Worm (Caenorhabditis elegans) whole organism, young adult: ENCODE data around the gene Y57G11C.48.
"Not testable (repeated sequence)": the region's sequence is repeated elsewhere in the genome, so short reads cannot be mapped to it uniquely, and the experiment has no call there.

Source experiments
- B0261.1 ChIP-seq: sonication (generic microtip); optimal IDR thresholded peaks from 2 replicates; lab custom pipeline; 2016; ENCODE audit warnings: mild to moderate bottlenecking, missing genetic modification characterization, moderate library complexity, missing compliant biosample characterization
- D2030.7 ChIP-seq: fragments of 200-800 bp; sonication (Bioruptor generic); IDR thresholded peaks from 2 replicates; pipeline ENCODE4 v1.3.6; 2022; ENCODE audit warnings: missing genetic modification reagents, missing genetic modification characterization, missing compliant biosample characterization
- F10E7.11 ChIP-seq: sonication (generic microtip); optimal IDR thresholded peaks from 2 replicates; lab custom pipeline; 2017; ENCODE audit warnings: mild to moderate bottlenecking, missing genetic modification characterization, moderate library complexity, missing compliant biosample characterization
- F37B4.10 ChIP-seq: fragments of 200-800 bp; sonication (Bioruptor generic); IDR thresholded peaks from 2 replicates; pipeline ENCODE4 v1.3.6; 2022; ENCODE audit warnings: missing genetic modification characterization, missing compliant biosample characterization
- F39B2.1 ChIP-seq: fragments of 200-800 bp; sonication (Bioruptor generic); IDR thresholded peaks from 2 replicates; pipeline ENCODE4 v1.3.6; 2022; ENCODE audit warnings: missing genetic modification reagents, missing genetic modification characterization, missing compliant biosample characterization
- F55B11.4 ChIP-seq: sonication (generic microtip); optimal IDR thresholded peaks from 2 replicates; lab custom pipeline; 2016; ENCODE audit warnings: missing compliant biosample characterization, missing genetic modification characterization, borderline replicate concordance; ENCODE audit not compliant: insufficient read depth
- K11D2.4 ChIP-seq: fragments of 200-800 bp; sonication (Bioruptor generic); IDR thresholded peaks from 2 replicates; pipeline ENCODE4 v1.3.6; 2022; ENCODE audit warnings: missing genetic modification reagents, missing genetic modification characterization, missing compliant biosample characterization
- Y56A3A.18 ChIP-seq: fragments of 200-800 bp; sonication (Bioruptor generic); IDR thresholded peaks from 2 replicates; pipeline ENCODE4 v1.3.6; 2022; ENCODE audit warnings: missing genetic modification reagents, missing genetic modification characterization, missing compliant biosample characterization
- Y79H2A.3 ChIP-seq: fragments of 200-800 bp; sonication (Bioruptor generic); conservative IDR thresholded peaks from 2 replicates; pipeline ENCODE4 v1.3.6; 2022; ENCODE audit warnings: missing genetic modification reagents, missing genetic modification characterization, missing compliant biosample characterization
- Y95B8A.8 ChIP-seq: fragments of 200-800 bp; sonication (Bioruptor generic); IDR thresholded peaks from 2 replicates; pipeline ENCODE4 v1.3.6; 2022; ENCODE audit warnings: missing genetic modification reagents, missing genetic modification characterization, missing compliant biosample characterization
- ama-1 ChIP-seq, 3 experiments: fragments of 150-350 bp in 1 of 3; sonication (generic microtip) in 2 of 3; optimal IDR thresholded peaks; 2 replicates each; lab custom pipeline; 2014 to 2018; ENCODE audit warnings: missing biosample characterization in 2 of 3, missing genetic modification characterization in 2 of 3, missing genetic modification reagents in 2 of 3
- attf-6 ChIP-seq: fragments of 200-800 bp; sonication (Bioruptor generic); IDR thresholded peaks from 2 replicates; pipeline ENCODE4 v1.3.6; 2022; ENCODE audit warnings: missing genetic modification reagents, missing genetic modification characterization, missing compliant biosample characterization
- ceh-27 ChIP-seq: fragments of 200-800 bp; sonication (Bioruptor generic); optimal IDR thresholded peaks from 2 replicates; lab custom pipeline; 2018; ENCODE audit warnings: mild to moderate bottlenecking, missing genetic modification characterization, moderate library complexity, missing compliant biosample characterization
- ceh-91 ChIP-seq: fragments of 200-800 bp; sonication (Bioruptor generic); IDR thresholded peaks from 2 replicates; pipeline ENCODE4 v1.3.6; 2022; ENCODE audit warnings: missing genetic modification reagents, missing genetic modification characterization, missing compliant biosample characterization
- chd-7 ChIP-seq: sonication (generic microtip); optimal IDR thresholded peaks from 2 replicates; lab custom pipeline; 2016; ENCODE audit warnings: mild to moderate bottlenecking, missing genetic modification characterization, moderate library complexity, missing compliant biosample characterization
- dpl-1 ChIP-seq: fragments of 150-350 bp; optimal IDR thresholded peaks from 2 replicates; lab custom pipeline; 2014; ENCODE audit warnings: missing biosample characterization, missing genetic modification reagents, missing genetic modification characterization
- egl-44 ChIP-seq: fragments of 200-800 bp; sonication (Bioruptor generic); IDR thresholded peaks from 2 replicates; pipeline ENCODE4 v1.3.6; 2022; ENCODE audit warnings: missing genetic modification reagents, missing genetic modification characterization, missing compliant biosample characterization
- egrh-3 ChIP-seq: fragments of 200-800 bp; sonication (Bioruptor generic); IDR thresholded peaks from 2 replicates; pipeline ENCODE4 v1.3.6; 2022; ENCODE audit warnings: missing genetic modification reagents, missing genetic modification characterization, missing compliant biosample characterization
- gei-17 ChIP-seq: fragments of 200-800 bp; sonication (Bioruptor generic); optimal IDR thresholded peaks from 2 replicates; lab custom pipeline; 2018; ENCODE audit warnings: mild to moderate bottlenecking, missing genetic modification characterization, missing compliant biosample characterization
- hlh-26 ChIP-seq: fragments of 200-800 bp; sonication (Bioruptor generic); conservative IDR thresholded peaks from 2 replicates; pipeline ENCODE4 v1.3.6; 2022; ENCODE audit warnings: missing genetic modification reagents, missing genetic modification characterization, missing compliant biosample characterization
- hmg-1.2 ChIP-seq: fragments of 200-800 bp; sonication (Bioruptor generic); IDR thresholded peaks from 2 replicates; pipeline ENCODE4 v1.3.6; 2022; ENCODE audit warnings: missing genetic modification reagents, missing genetic modification characterization, missing compliant biosample characterization
- hsf-1 ChIP-seq: fragments of 200-800 bp; sonication (Bioruptor generic); IDR thresholded peaks from 2 replicates; pipeline ENCODE4 v1.3.6; 2022; ENCODE audit warnings: missing genetic modification reagents, missing genetic modification characterization, missing compliant biosample characterization
- let-526 ChIP-seq: fragments of 200-800 bp; sonication (Bioruptor generic); IDR thresholded peaks from 2 replicates; pipeline ENCODE4 v1.3.6; 2022; ENCODE audit warnings: missing genetic modification reagents, missing genetic modification characterization, missing compliant biosample characterization
- lin-40 ChIP-seq: sonication (generic microtip); optimal IDR thresholded peaks from 2 replicates; lab custom pipeline; 2016; ENCODE audit warnings: missing genetic modification characterization, mild to moderate bottlenecking, missing compliant biosample characterization, missing genotype, missing genetic modification reagents
- lin-54 ChIP-seq: fragments of 200-800 bp; sonication (Bioruptor generic); optimal IDR thresholded peaks from 2 replicates; lab custom pipeline; 2018; ENCODE audit warnings: mild to moderate bottlenecking, missing genetic modification characterization, missing compliant biosample characterization
- lir-1 ChIP-seq: fragments of 200-800 bp; sonication (Bioruptor generic); conservative IDR thresholded peaks from 2 replicates; pipeline ENCODE4 v1.3.6; 2022; ENCODE audit warnings: missing genetic modification reagents, missing genetic modification characterization, missing compliant biosample characterization
- mcd-1 ChIP-seq: fragments of 200-800 bp; sonication (Bioruptor generic); IDR thresholded peaks from 2 replicates; pipeline ENCODE4 v1.3.6; 2022; ENCODE audit warnings: missing genetic modification reagents, missing genetic modification characterization, missing compliant biosample characterization
- nhr-179 ChIP-seq: sonication (generic microtip); optimal IDR thresholded peaks from 2 replicates; lab custom pipeline; 2016; ENCODE audit warnings: mild to moderate bottlenecking, missing genetic modification characterization, missing compliant biosample characterization
- nhr-80 ChIP-seq: sonication (generic microtip); optimal IDR thresholded peaks from 2 replicates; lab custom pipeline; 2016; ENCODE audit warnings: missing genetic modification characterization, missing compliant biosample characterization
- rcor-1 ChIP-seq: fragments of 200-800 bp; sonication (Bioruptor generic); IDR thresholded peaks from 2 replicates; pipeline ENCODE4 v1.3.6; 2022; ENCODE audit warnings: missing genetic modification reagents, missing genetic modification characterization, missing compliant biosample characterization
- repo-1 ChIP-seq: sonication (generic microtip); optimal IDR thresholded peaks from 2 replicates; lab custom pipeline; 2017; ENCODE audit warnings: mild to moderate bottlenecking, missing genetic modification characterization, missing compliant biosample characterization
- rpc-1 ChIP-seq, 2 experiments: fragments of 150-350 bp in 1 of 2; sonication (generic microtip) in 1 of 2; optimal IDR thresholded peaks; 2 replicates each; lab custom pipeline; 2014 to 2018; ENCODE audit warnings: missing biosample characterization in 1 of 2, missing genetic modification characterization in 1 of 2, missing genetic modification reagents in 1 of 2, missing genotype in 1 of 2
- snpc-1.3 ChIP-seq: sonication (generic microtip); optimal IDR thresholded peaks from 2 replicates; lab custom pipeline; 2017; ENCODE audit warnings: missing genetic modification characterization, mild to moderate bottlenecking, missing compliant biosample characterization, antibody characterized with exemption, moderate library complexity, missing genotype, missing genetic modification reagents; ENCODE audit not compliant: insufficient read depth
- snpc-4 ChIP-seq, 5 experiments: fragments of 150-350 bp in 1 of 5; sonication (generic microtip) in 4 of 5; optimal IDR thresholded peaks; 2 replicates each; lab custom pipeline; 2014 to 2018; ENCODE audit warnings: missing genetic modification characterization in 5 of 5, missing biosample characterization in 3 of 5, antibody characterized with exemption in 2 of 5, mild to moderate bottlenecking in 2 of 5, missing compliant biosample characterization in 2 of 5, missing genotype in 2 of 5, moderate library complexity in 2 of 5, missing genetic modification reagents in 1 of 5
- tbp1 ChIP-seq: fragments of 200-800 bp; sonication (Bioruptor generic); optimal IDR thresholded peaks from 2 replicates; lab custom pipeline; 2018; ENCODE audit warnings: mild to moderate bottlenecking, missing genetic modification characterization, missing compliant biosample characterization
- tbx-9 ChIP-seq: sonication (generic microtip); optimal IDR thresholded peaks from 2 replicates; lab custom pipeline; 2016; ENCODE audit warnings: borderline replicate concordance, missing genetic modification characterization, inconsistent platforms, missing compliant biosample characterization
- tlf-1 ChIP-seq: fragments of 200-800 bp; sonication (Bioruptor generic); optimal IDR thresholded peaks from 2 replicates; lab custom pipeline; 2018; ENCODE audit warnings: mild to moderate bottlenecking, missing genetic modification characterization, missing compliant biosample characterization
- unc-130 ChIP-seq: sonication (generic microtip); optimal IDR thresholded peaks from 2 replicates; lab custom pipeline; 2016; ENCODE audit warnings: missing genetic modification reagents, missing genetic modification characterization, missing compliant biosample characterization
- unc-62 ChIP-seq: fragments of 150-350 bp; optimal IDR thresholded peaks from 2 replicates; lab custom pipeline; 2014; ENCODE audit warnings: missing biosample characterization, missing genetic modification reagents, missing genetic modification characterization
- xnd-1 ChIP-seq: sonication (generic microtip); optimal IDR thresholded peaks from 2 replicates; lab custom pipeline; 2016; ENCODE audit warnings: missing genotype, missing genetic modification reagents, missing genetic modification characterization, missing compliant biosample characterization
- ztf-18 ChIP-seq: sonication (generic microtip); optimal IDR thresholded peaks from 2 replicates; lab custom pipeline; 2016; ENCODE audit warnings: missing genotype, mild to moderate bottlenecking, missing genetic modification characterization, missing compliant biosample characterization
- ztf-25 ChIP-seq: fragments of 200-800 bp; sonication (Bioruptor generic); IDR thresholded peaks from 2 replicates; pipeline ENCODE4 v1.3.6; 2022; ENCODE audit warnings: missing genetic modification reagents, missing genetic modification characterization, missing compliant biosample characterization
- ztf-28 ChIP-seq: fragments of 200-800 bp; sonication (Bioruptor generic); IDR thresholded peaks from 2 replicates; pipeline ENCODE4 v1.3.6; 2022; ENCODE audit warnings: missing genetic modification reagents, missing genetic modification characterization, missing compliant biosample characterization

The Y57G11C.48 gene

ce11 chrIV:14919310-14919709 is 24.8 kb downstream of the Y57G11C.48 start, which contains the start of gene ccch-5:
ccch-5 (plus strand) TSS chrIV:14919610.
- no peak for TF ChIP-seq ceh-91 (GFP tag; lab: Robert Waterston, UW)
- TF ChIP-seq hmg-1.2 (GFP tag; lab: Robert Waterston, UW) = no peak
- no peak for TF ChIP-seq lir-1 (GFP tag; lab: Robert Waterston, UW)
- TF ChIP-seq B0261.1 (tag; lab: Kevin White, UChicago) = no peak
- no peak for TF ChIP-seq Y79H2A.3
- TF ChIP-seq Y95B8A.8 (GFP tag; lab: Robert Waterston, UW) = no peak
- no peak for TF ChIP-seq unc-130
- no peak for TF ChIP-seq dpl-1 (GFP tag; lab: Kevin White, UChicago)
- TF ChIP-seq ztf-28 (GFP tag; lab: Robert Waterston, UW) = no peak
- TF ChIP-seq lin-54 (GFP tag; lab: Kevin White, UChicago) = no peak
- TF ChIP-seq let-526 = no peak
- no peak for TF ChIP-seq F10E7.11
- TF ChIP-seq hsf-1 (GFP tag; lab: Robert Waterston, UW) = no peak
- TF ChIP-seq Y56A3A.18 (GFP tag; lab: Robert Waterston, UW) = no peak
- no peak for TF ChIP-seq F37B4.10
- TF ChIP-seq snpc-1.3 = no peak
- TF ChIP-seq tbx-9 (tag; lab: Kevin White, UChicago) = no peak
- TF ChIP-seq D2030.7 (GFP tag; lab: Robert Waterston, UW) = no peak
- no peak for TF ChIP-seq ama-1 (optimal IDR thresholded peaks at IDR 0.05; lab: Kevin White, UChicago)
- no peak for TF ChIP-seq ama-1 (GFP tag; optimal IDR thresholded peaks at IDR 0.05; lab: Kevin White, UChicago)

- TF ChIP-seq hmg-1.2 (GFP tag; lab: Robert Waterston, UW) = peak; percentile 66
- not testable (repeated sequence) for TF ChIP-seq snpc-4 (GFP tag; optimal IDR thresholded peaks at IDR 0.05; lab: Kevin White, UChicago)
- peak in 2 of 4 experiments; percentile 9 to 84 for TF ChIP-seq snpc-4 (tag; optimal IDR thresholded peaks at IDR 0.05; lab: Kevin White, UChicago)
- TF ChIP-seq B0261.1 (tag; lab: Kevin White, UChicago) = peak; percentile 38
- peak; percentile 95 for TF ChIP-seq attf-6 (GFP tag; lab: Robert Waterston, UW)
- peak; percentile 6 for TF ChIP-seq rpc-1 (optimal IDR thresholded peaks at IDR 0.05; lab: Kevin White, UChicago)
- peak; percentile 63 for TF ChIP-seq rpc-1 (tag; optimal IDR thresholded peaks at IDR 0.05; lab: Kevin White, UChicago)
- peak; percentile 64 for TF ChIP-seq tbp1 (GFP tag; lab: Kevin White, UChicago)
These were observed 32.9 kb downstream of the Y57G11C.48 start for ce11 chrIV:14911134-14911760.

ce11 chrIV:14909589-14909988 is 34.5 kb downstream of the Y57G11C.48 start, which contains the start of gene pnc-2:
pnc-2 (minus strand) TSS chrIV:14909689.
- no peak for TF ChIP-seq nhr-179 (tag; lab: Kevin White, UChicago)
- TF ChIP-seq chd-7 (tag; lab: Kevin White, UChicago) = no peak
- TF ChIP-seq snpc-4 (GFP tag; optimal IDR thresholded peaks at IDR 0.05; lab: Kevin White, UChicago) = no peak
- no peak for TF ChIP-seq snpc-4 (tag; optimal IDR thresholded peaks at IDR 0.05; lab: Kevin White, UChicago)
- no peak for TF ChIP-seq lin-40 (tag; lab: Kevin White, UChicago)
- no peak for TF ChIP-seq hlh-26
- no peak for TF ChIP-seq gei-17

- no peak for TF ChIP-seq repo-1 (tag; lab: Kevin White, UChicago)
- TF ChIP-seq egl-44 = no peak
- TF ChIP-seq egrh-3 (GFP tag; lab: Robert Waterston, UW) = no peak
- TF ChIP-seq xnd-1 (tag; lab: Kevin White, UChicago) = no peak
- TF ChIP-seq K11D2.4 (GFP tag; lab: Robert Waterston, UW) = no peak
- TF ChIP-seq rcor-1 (GFP tag; lab: Robert Waterston, UW) = no peak
- no peak for TF ChIP-seq ceh-27 (GFP tag; lab: Kevin White, UChicago)
- no peak for TF ChIP-seq tbx-9 (tag; lab: Kevin White, UChicago)
- TF ChIP-seq mcd-1 (GFP tag; lab: Robert Waterston, UW) = no peak
- TF ChIP-seq ztf-18 (tag; lab: Kevin White, UChicago) = no peak
- no peak for TF ChIP-seq ztf-25 (GFP tag; lab: Robert Waterston, UW)
- no peak for TF ChIP-seq F55B11.4 (tag; lab: Kevin White, UChicago)
- TF ChIP-seq F39B2.1 = no peak
- no peak for TF ChIP-seq tlf-1
- TF ChIP-seq nhr-80 (tag; lab: Kevin White, UChicago) = no peak
- TF ChIP-seq unc-62 (GFP tag; lab: Kevin White, UChicago) = no peak
These were observed 40.9 kb downstream of the Y57G11C.48 start for ce11 chrIV:14903188-14903587.
